Fruit fly (Drosophila melanogaster) whole organism, embryonic: ENCODE data around the gene CG5196.

Experiments used
- CG12391 ChIP-seq: fragments of 200-800 bp; sonication (Bioruptor generic); optimal IDR thresholded peaks from 3 replicates; lab custom pipeline; 2018; ENCODE audit warnings: missing biosample characterization, mild to moderate bottlenecking, missing genetic modification characterization, moderate library complexity
- CG14014 ChIP-seq: fragments of 200-800 bp; sonication (Bioruptor generic); IDR thresholded peaks from 2 replicates; pipeline ENCODE4 v1.3.6; 2022; ENCODE audit warnings: missing biosample characterization, missing genetic modification characterization
- CG4707 ChIP-seq: fragments of 200-800 bp; sonication (Bioruptor generic); optimal IDR thresholded peaks from 2 replicates; lab custom pipeline; 2018; ENCODE audit warnings: missing biosample characterization, mild to moderate bottlenecking, missing genetic modification characterization, moderate library complexity
- CG9609 ChIP-seq: fragments of 200-800 bp; sonication (Bioruptor generic); optimal IDR thresholded peaks from 3 replicates; lab custom pipeline; 2016; ENCODE audit warnings: missing biosample characterization, missing genetic modification characterization
- D19B ChIP-seq: fragments of 200-800 bp; sonication (Bioruptor generic); optimal IDR thresholded peaks from 2 replicates; lab custom pipeline; 2017; ENCODE audit warnings: missing biosample characterization, mild to moderate bottlenecking, missing genetic modification characterization
- grau ChIP-seq: fragments of 200-800 bp; optimal IDR thresholded peaks from 3 replicates; lab custom pipeline; 2019; ENCODE audit warnings: missing biosample characterization, mild to moderate bottlenecking, missing genetic modification characterization, moderate library complexity
- tgo ChIP-seq: fragments of 200-800 bp; sonication (Bioruptor generic); IDR thresholded peaks from 3 replicates; pipeline ENCODE4 v1.3.6; 2022; ENCODE audit warnings: missing biosample characterization, missing genetic modification characterization
- z ChIP-seq: fragments of 200-800 bp; sonication (Bioruptor generic); IDR thresholded peaks from 3 replicates; pipeline ENCODE4 v1.3.6; 2022; ENCODE audit warnings: missing biosample characterization, missing genetic modification characterization

- TF ChIP-seq CG9609 (GFP tag; lab: Kevin White, UChicago): no peak
- no peak for TF ChIP-seq z (GFP tag; lab: Robert Waterston, UW)
- no peak for TF ChIP-seq CG14014 (GFP tag; lab: Robert Waterston, UW)
- TF ChIP-seq tgo (GFP tag; lab: Robert Waterston, UW): no peak
- no peak for TF ChIP-seq CG4707
- no peak for TF ChIP-seq grau (tag; lab: Kevin White, UChicago)
- no peak for TF ChIP-seq D19B
- TF ChIP-seq CG12391: no peak
Observed at dm6 chr3R:12365887-12366286, 42.2 kb upstream of the CG5196 start.
